Worm (Caenorhabditis elegans) whole organism, L3 larva: ENCODE results near the gene Y37A1A.4.

ENCODE experiments used
- R02D3.7 ChIP-seq: fragments of 150-350 bp; optimal IDR thresholded peaks from 2 replicates; lab custom pipeline; 2014; ENCODE audit warnings: missing biosample characterization, missing genetic modification characterization
- ZK546.5 ChIP-seq: sonication (generic microtip); optimal IDR thresholded peaks from 2 replicates; lab custom pipeline; 2017; ENCODE audit warnings: missing biosample characterization, missing genetic modification characterization
- aly-2 ChIP-seq: fragments of 150-350 bp; optimal IDR thresholded peaks from 2 replicates; lab custom pipeline; 2014; ENCODE audit warnings: missing biosample characterization, missing genetic modification characterization
- ceh-16 ChIP-seq: sonication (generic microtip); optimal IDR thresholded peaks from 2 replicates; lab custom pipeline; 2017; ENCODE audit warnings: missing biosample characterization, missing genetic modification characterization
- ceh-28 ChIP-seq: fragments of 150-350 bp; optimal IDR thresholded peaks from 2 replicates; lab custom pipeline; 2014; ENCODE audit warnings: missing biosample characterization, missing genetic modification reagents, missing genetic modification characterization
- ceh-82 ChIP-seq: fragments of 150-350 bp; optimal IDR thresholded peaks from 2 replicates; lab custom pipeline; 2014; ENCODE audit warnings: missing biosample characterization, missing genetic modification characterization
- daf-12 ChIP-seq: fragments of 150-350 bp; optimal IDR thresholded peaks from 2 replicates; lab custom pipeline; 2014; ENCODE audit warnings: missing biosample characterization, missing genetic modification reagents, missing genetic modification characterization
- egl-5 ChIP-seq: fragments of 150-350 bp; optimal IDR thresholded peaks from 2 replicates; lab custom pipeline; 2017; ENCODE audit warnings: missing biosample characterization, missing genetic modification reagents, missing genetic modification characterization, inconsistent platforms
- elt-1 ChIP-seq: fragments of 150-350 bp; optimal IDR thresholded peaks from 2 replicates; lab custom pipeline; 2014; ENCODE audit warnings: missing biosample characterization, missing genetic modification characterization
- elt-3 ChIP-seq, 3 experiments: fragments of 150-350 bp in 1 of 3; sonication (generic microtip) in 2 of 3; optimal IDR thresholded peaks; 2 replicates in 2 of 3; 4 replicates in 1 of 3; lab custom pipeline; 2014 to 2017; ENCODE audit warnings: missing biosample characterization in 3 of 3, missing genetic modification characterization in 3 of 3
- fkh-10 ChIP-seq: sonication (generic microtip); optimal IDR thresholded peaks from 2 replicates; lab custom pipeline; 2017; ENCODE audit warnings: missing biosample characterization, missing genetic modification reagents, missing genetic modification characterization
- fos-1 ChIP-seq: fragments of 150-350 bp; optimal IDR thresholded peaks from 2 replicates; lab custom pipeline; 2014; ENCODE audit warnings: missing biosample characterization, missing genetic modification characterization
- hmg-11 ChIP-seq: sonication (generic microtip); optimal IDR thresholded peaks from 2 replicates; lab custom pipeline; 2016; ENCODE audit warnings: missing genetic modification characterization, missing compliant biosample characterization
- jun-1 ChIP-seq: fragments of 150-350 bp; optimal IDR thresholded peaks from 2 replicates; lab custom pipeline; 2014; ENCODE audit warnings: missing biosample characterization, missing genetic modification reagents, missing genetic modification characterization
- lin-15B ChIP-seq: fragments of 150-350 bp; optimal IDR thresholded peaks from 2 replicates; lab custom pipeline; 2014; ENCODE audit warnings: missing biosample characterization, missing genetic modification characterization
- lin-39 ChIP-seq: fragments of 150-350 bp; optimal IDR thresholded peaks from 2 replicates; lab custom pipeline; 2018; ENCODE audit warnings: missing biosample characterization, missing genetic modification reagents, missing genetic modification characterization
- mdl-1 ChIP-seq: fragments of 150-350 bp; optimal IDR thresholded peaks from 2 replicates; lab custom pipeline; 2014; ENCODE audit warnings: missing biosample characterization, missing genetic modification characterization
- nhr-12 ChIP-seq: fragments of 150-350 bp; optimal IDR thresholded peaks from 2 replicates; lab custom pipeline; 2014; ENCODE audit warnings: missing biosample characterization, missing genetic modification characterization
- nhr-23 ChIP-seq: fragments of 150-350 bp; optimal IDR thresholded peaks from 2 replicates; lab custom pipeline; 2014; ENCODE audit warnings: missing biosample characterization, missing genetic modification reagents, missing genetic modification characterization
- nhr-25 ChIP-seq: sonication (generic microtip); optimal IDR thresholded peaks from 2 replicates; lab custom pipeline; 2017; ENCODE audit warnings: missing biosample characterization, missing genetic modification characterization
- nhr-28 ChIP-seq: fragments of 150-350 bp; optimal IDR thresholded peaks from 2 replicates; lab custom pipeline; 2014; ENCODE audit warnings: missing biosample characterization, missing genetic modification characterization
- nhr-43 ChIP-seq: sonication (generic microtip); optimal IDR thresholded peaks from 2 replicates; lab custom pipeline; 2016; ENCODE audit warnings: mild to moderate bottlenecking, missing genetic modification characterization, missing compliant biosample characterization; ENCODE audit not compliant: poor library complexity, severe bottlenecking
- nhr-67 ChIP-seq: fragments of 150-350 bp; optimal IDR thresholded peaks from 2 replicates; lab custom pipeline; 2014; ENCODE audit warnings: missing biosample characterization, missing genetic modification characterization
- nhr-76 ChIP-seq: fragments of 150-350 bp; sonication (generic microtip); optimal IDR thresholded peaks from 5 replicates; lab custom pipeline; 2014; ENCODE audit warnings: missing biosample characterization, missing genetic modification characterization
- nhr-77 ChIP-seq: fragments of 150-350 bp; optimal IDR thresholded peaks from 2 replicates; lab custom pipeline; 2014; ENCODE audit warnings: missing biosample characterization, missing genetic modification characterization
- pha-4 ChIP-seq: fragments of 150-350 bp; optimal IDR thresholded peaks from 2 replicates; lab custom pipeline; 2014; ENCODE audit warnings: missing biosample characterization, missing genetic modification reagents, missing genetic modification characterization
- pqm-1 ChIP-seq: fragments of 150-350 bp; optimal IDR thresholded peaks from 2 replicates; lab custom pipeline; 2017; ENCODE audit warnings: missing biosample characterization, missing genetic modification characterization, inconsistent platforms
- skn-1 ChIP-seq: fragments of 150-350 bp; optimal IDR thresholded peaks from 2 replicates; lab custom pipeline; 2014; ENCODE audit warnings: missing biosample characterization, missing genetic modification characterization
- tbx-2 ChIP-seq: sonication (generic microtip); optimal IDR thresholded peaks from 2 replicates; lab custom pipeline; 2016; ENCODE audit warnings: mild to moderate bottlenecking, missing genetic modification characterization, missing compliant biosample characterization
- unc-39 ChIP-seq: sonication (generic microtip); optimal IDR thresholded peaks from 4 replicates; lab custom pipeline; 2017; ENCODE audit warnings: missing biosample characterization, missing genetic modification characterization
- unc-62 ChIP-seq: fragments of 150-350 bp; sonication (generic microtip); optimal IDR thresholded peaks from 4 replicates; lab custom pipeline; 2014; ENCODE audit warnings: missing biosample characterization, missing genetic modification reagents, missing genetic modification characterization
- ztf-11 ChIP-seq: fragments of 150-350 bp; optimal IDR thresholded peaks from 2 replicates; lab custom pipeline; 2014; ENCODE audit warnings: missing biosample characterization, missing genetic modification characterization

Gene Y37A1A.4

DNA sequence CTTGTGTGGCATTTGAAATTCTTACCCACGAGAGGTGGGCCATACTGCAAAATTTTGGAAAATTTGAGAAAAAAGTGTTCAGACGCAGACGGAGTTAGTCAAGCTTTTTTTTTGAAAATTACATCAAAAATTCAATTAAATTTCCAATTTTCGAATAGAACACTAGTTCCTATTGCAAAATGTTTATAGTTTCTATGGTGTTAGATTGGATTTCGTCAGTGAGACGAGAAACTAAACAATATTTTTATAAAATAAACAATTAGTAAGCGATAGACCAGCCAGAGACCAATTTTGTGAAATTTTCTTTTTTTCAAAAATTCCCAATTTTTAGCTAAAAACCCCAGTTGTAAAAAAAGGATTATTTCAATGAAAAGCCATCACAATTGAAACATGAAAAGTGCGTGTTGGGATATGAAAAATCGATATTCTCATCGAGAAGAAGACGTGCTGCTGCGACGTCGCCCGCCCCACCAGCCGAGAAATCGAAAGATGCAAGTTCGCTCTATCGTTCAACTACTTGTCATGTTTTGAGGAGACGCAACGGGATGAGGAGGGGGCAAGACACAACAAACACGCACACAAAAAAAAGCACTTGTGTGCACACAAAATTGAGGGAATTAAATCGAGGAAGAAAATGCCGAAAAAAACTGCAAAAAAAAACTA lies 45.7 kb downstream of the Y37A1A.4 start, which contains the start of gene dnbp-1 (continued):
- TF ChIP-seq jun-1 (tag; lab: Kevin White, UChicago) = no peak
- TF ChIP-seq ZK546.5 = no peak

DNA sequence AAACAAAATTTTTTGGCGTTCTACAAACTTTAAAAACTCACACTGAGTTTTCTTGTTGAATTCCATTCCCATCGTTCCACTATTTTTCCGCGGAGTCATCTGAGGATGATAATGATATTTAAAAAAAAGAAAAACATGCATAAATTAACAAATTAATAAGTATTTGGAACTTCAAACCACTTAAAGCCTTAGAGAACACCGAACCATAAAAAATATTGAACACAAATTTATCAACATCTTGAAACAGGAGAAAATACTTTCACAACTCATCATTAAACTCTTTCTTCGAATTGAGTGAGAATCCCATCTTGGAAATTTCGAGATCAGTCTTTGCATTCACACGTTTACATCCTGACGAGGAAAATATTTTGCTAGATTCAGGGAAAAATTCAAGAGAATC lies 48.2 kb downstream of the Y37A1A.4 start, which contains the start of gene gei-18:
gei-18 (minus strand) TSS at position 101 of the 400 bp plus-strand sequence.
- no peak for TF ChIP-seq nhr-25 (tag; lab: Kevin White, UChicago)
- no peak for TF ChIP-seq ztf-11 (tag; lab: Kevin White, UChicago)
- no peak for TF ChIP-seq fkh-10 (GFP tag; lab: Kevin White, UChicago)
- no peak for TF ChIP-seq elt-1
- no peak for TF ChIP-seq nhr-23 (tag; lab: Kevin White, UChicago)
- TF ChIP-seq skn-1 (tag; lab: Kevin White, UChicago) = no peak
- TF ChIP-seq tbx-2 (tag; lab: Kevin White, UChicago) = no peak

DNA sequence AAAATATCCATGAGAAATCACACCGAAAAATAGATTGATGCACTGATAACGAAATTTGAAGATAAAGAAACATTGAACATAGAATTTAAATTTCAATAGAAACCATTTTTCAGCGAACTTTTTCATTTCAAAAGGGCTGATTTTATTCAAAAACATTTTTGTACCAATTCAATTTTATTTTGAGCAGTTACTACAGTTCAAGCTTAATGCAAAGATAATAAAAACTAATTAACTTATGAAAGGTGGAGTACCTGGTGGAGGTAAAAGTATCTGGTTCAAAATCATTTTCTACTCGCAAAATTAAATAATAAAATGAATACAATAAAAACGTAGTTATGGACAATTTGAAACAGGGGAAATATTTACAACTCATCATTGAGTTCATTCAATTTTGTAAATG lies 49.9 kb downstream of the Y37A1A.4 start, which contains the start of gene tor-2:
tor-2 (minus strand) TSS at position 101 of the 400 bp plus-strand sequence.
- TF ChIP-seq elt-1 (no peak), nhr-76 (no peak), lin-39 (tag; lab: Kevin White, UChicago) (no peak), nhr-25 (tag; lab: Kevin White, UChicago) (no peak), skn-1 (tag; lab: Kevin White, UChicago) (no peak), egl-5 (no peak), R02D3.7 (tag; lab: Kevin White, UChicago) (no peak), ceh-82 (tag; lab: Kevin White, UChicago) (no peak), ceh-28 (tag; lab: Kevin White, UChicago) (no peak), nhr-28 (tag; lab: Kevin White, UChicago) (no peak), unc-39 (tag; lab: Kevin White, UChicago) (no peak), ceh-16 (no peak), nhr-43 (tag; lab: Kevin White, UChicago) (no peak), fkh-10 (GFP tag; lab: Kevin White, UChicago) (no peak), jun-1 (tag; lab: Kevin White, UChicago) (no peak), lin-15B (tag; lab: Kevin White, UChicago) (no peak), hmg-11 (no peak), nhr-67 (tag; lab: Kevin White, UChicago) (no peak), nhr-77 (no peak), pqm-1 (tag; lab: Kevin White, UChicago) (no peak)

DNA sequence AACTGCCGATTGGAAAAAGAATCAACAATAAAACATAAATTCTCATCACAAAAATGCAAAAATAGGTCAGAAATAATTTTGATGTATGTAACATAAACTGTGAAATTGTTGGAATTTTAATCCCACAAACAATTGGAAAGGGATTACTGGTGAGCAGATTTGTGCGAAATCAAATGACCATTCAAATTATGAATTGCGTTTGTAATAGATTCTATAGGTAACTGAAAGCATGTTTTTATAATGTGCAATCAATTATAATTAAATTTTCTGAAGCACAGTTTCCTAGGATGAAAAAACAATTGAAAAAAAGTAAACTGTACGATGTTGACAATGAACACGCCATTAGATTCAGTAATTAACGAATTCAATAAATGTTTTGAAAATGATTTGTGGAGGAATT lies 51.5 kb downstream of the Y37A1A.4 start, which contains the start of gene tor-1:
tor-1 (minus strand) TSS at position 101 of the 400 bp plus-strand sequence.
- no peak for TF ChIP-seq unc-62 (GFP tag; lab: Kevin White, UChicago)
- TF ChIP-seq R02D3.7 (tag; lab: Kevin White, UChicago) = no peak
- TF ChIP-seq egl-5 = no peak
- TF ChIP-seq pha-4 (tag; lab: Kevin White, UChicago) = no peak
- TF ChIP-seq fkh-10 (GFP tag; lab: Kevin White, UChicago) = no peak
- no peak for TF ChIP-seq nhr-12 (tag; lab: Kevin White, UChicago)
- no peak for TF ChIP-seq nhr-67 (tag; lab: Kevin White, UChicago)
- no peak for TF ChIP-seq elt-3 (tag; optimal IDR thresholded peaks at IDR 0.05; lab: Kevin White, UChicago)
- TF ChIP-seq, all 47 proteins: peak for 0

DNA sequence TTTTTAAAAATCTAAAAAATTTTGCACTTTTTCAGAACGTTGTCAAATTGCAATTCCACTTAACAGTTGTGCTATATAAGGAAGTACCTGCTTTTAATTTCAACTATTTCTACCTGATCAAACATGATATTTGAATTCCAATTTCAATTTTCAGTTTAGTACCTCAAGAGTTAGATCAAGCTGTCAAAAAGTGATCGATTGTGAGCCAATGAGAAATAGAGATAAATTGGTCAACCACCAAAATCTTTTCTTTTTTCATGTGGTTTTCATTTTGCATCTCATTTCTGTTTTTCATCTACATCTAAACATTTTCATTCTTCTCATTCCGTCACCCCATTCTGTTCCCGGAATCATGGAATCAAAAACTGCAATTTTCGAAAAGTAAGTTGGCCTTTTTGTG lies 54.6 kb downstream of the Y37A1A.4 start, which contains the start of gene egl-23:
egl-23 (plus strand) TSS at position 301 of the 400 bp plus-strand sequence.
- TF ChIP-seq hmg-11 (no peak), ceh-16 (no peak), mdl-1 (tag; lab: Kevin White, UChicago) (no peak), aly-2 (tag; lab: Kevin White, UChicago) (no peak), ZK546.5 (no peak), daf-12 (tag; lab: Kevin White, UChicago) (no peak), nhr-77 (no peak), fos-1 (tag; lab: Kevin White, UChicago) (no peak), pqm-1 (tag; lab: Kevin White, UChicago) (no peak)
